Fruit fly (Drosophila melanogaster) whole organism, larva: ENCODE results near the gene CG12288.

Experiments used
- noc ChIP-seq: fragments of 200-800 bp; sonication (Bioruptor generic); optimal IDR thresholded peaks from 3 replicates; lab custom pipeline; 2019; ENCODE audit warnings: missing biosample characterization, mild to moderate bottlenecking, missing genetic modification characterization, moderate library complexity

The CG12288 gene

dm6 chr2L:16902003-16902402, at the start of gene CG12288:
Gene CG12288, minus strand, starts transcription at chr2L:16902218.
- no peak for TF ChIP-seq noc (tag; lab: Kevin White, UChicago)

- no peak for TF ChIP-seq noc (tag; lab: Kevin White, UChicago)
Observed at dm6 chr2L:16921825-16922224, 19.8 kb upstream of the CG12288 start.

- TF ChIP-seq noc (tag; lab: Kevin White, UChicago): peak; percentile 92
Observed at dm6 chr2L:16910177-16910576, 8.2 kb upstream of the CG12288 start, which contains the start of gene ApepP. Gene ApepP, minus strand, starts transcription at chr2L:16910418.

- TF ChIP-seq noc (tag; lab: Kevin White, UChicago): no peak
Observed at dm6 chr2L:16909290-16909689, 7.3 kb upstream of the CG12288 start.

- TF ChIP-seq noc (tag; lab: Kevin White, UChicago): no peak
Observed at dm6 chr2L:16900373-16900772, 1.6 kb downstream of the CG12288 start, which contains the start of gene CG31805. Gene CG31805, minus strand, starts transcription at chr2L:16900473.

- TF ChIP-seq noc (tag; lab: Kevin White, UChicago): no peak
Observed at dm6 chr2L:16889608-16890007, 12.4 kb downstream of the CG12288 start, which contains the start of gene CG42556. Gene CG42556, plus strand, starts transcription at chr2L:16889908.

- peak; percentile 51 for TF ChIP-seq noc (tag; lab: Kevin White, UChicago)
Observed at dm6 chr2L:16888574-16889376, 13.2 kb downstream of the CG12288 start.

dm6 chr2L:16887660-16888573, 14.1 kb downstream of the CG12288 start, which contains the start of the genes osi and tweek:
Gene osi, minus strand, starts transcription at chr2L:16887966.
Gene tweek, plus strand, starts transcription at chr2L:16888490.
- TF ChIP-seq noc (tag; lab: Kevin White, UChicago): peak; percentile 53

- peak; percentile 44 for TF ChIP-seq noc (tag; lab: Kevin White, UChicago)
Observed at dm6 chr2L:16886459-16886858, 15.6 kb downstream of the CG12288 start.

- TF ChIP-seq noc (tag; lab: Kevin White, UChicago): no peak
Observed at dm6 chr2L:16885347-16885746, 16.7 kb downstream of the CG12288 start.

- TF ChIP-seq noc (tag; lab: Kevin White, UChicago): no peak
Observed at dm6 chr2L:16884702-16885101, 17.3 kb downstream of the CG12288 start.

- no peak for TF ChIP-seq noc (tag; lab: Kevin White, UChicago)
Observed at dm6 chr2L:16882871-16883849, 18.9 kb downstream of the CG12288 start.

dm6 chr2L:16882372-16882771, 19.6 kb downstream of the CG12288 start:
- TF ChIP-seq noc (tag; lab: Kevin White, UChicago): no peak

dm6 chr2L:16880930-16881329, 21.1 kb downstream of the CG12288 start:
- peak; percentile 5 for TF ChIP-seq noc (tag; lab: Kevin White, UChicago)

- no peak for TF ChIP-seq noc (tag; lab: Kevin White, UChicago)
Observed at dm6 chr2L:16879288-16879687, 22.7 kb downstream of the CG12288 start, which contains the start of the genes CG32832, CG31743 and CG34313. Gene CG32832, minus strand, starts transcription at chr2L:16879290. Gene CG31743, plus strand, starts transcription at chr2L:16879517. Gene CG34313, plus strand, starts transcription at chr2L:16879517.
